Fruit fly (Drosophila melanogaster) whole organism, prepupa: Measurements from ENCODE around the gene cbt.

Source experiments
- CG10631 ChIP-seq: fragments of 200-800 bp; sonication (Bioruptor generic); optimal IDR thresholded peaks from 2 replicates; lab custom pipeline; 2016; ENCODE audit warnings: missing biosample characterization, missing genetic modification characterization
- CG10669 ChIP-seq: fragments of 200-800 bp; sonication (Bioruptor generic); optimal IDR thresholded peaks from 3 replicates; lab custom pipeline; 2018; ENCODE audit warnings: missing biosample characterization, mild to moderate bottlenecking, missing genetic modification characterization, moderate library complexity
- CG11294 ChIP-seq: fragments of 200-800 bp; sonication (Bioruptor generic); IDR thresholded peaks from 2 replicates; pipeline ENCODE4 v1.3.6; 2022; ENCODE audit warnings: missing biosample characterization, missing genetic modification characterization
- CG1621 ChIP-seq: fragments of 200-800 bp; sonication (Bioruptor generic); optimal IDR thresholded peaks from 3 replicates; lab custom pipeline; 2018; ENCODE audit warnings: missing biosample characterization, mild to moderate bottlenecking, missing genetic modification characterization
- CG16779 ChIP-seq: fragments of 200-800 bp; sonication (Bioruptor generic); optimal IDR thresholded peaks from 3 replicates; lab custom pipeline; 2017; ENCODE audit warnings: missing biosample characterization, mild to moderate bottlenecking, missing genetic modification characterization
- CG31627 ChIP-seq: fragments of 200-800 bp; sonication (Bioruptor generic); optimal IDR thresholded peaks from 3 replicates; lab custom pipeline; 2016; ENCODE audit warnings: missing biosample characterization, missing genetic modification characterization
- CG32006 ChIP-seq: fragments of 200-800 bp; sonication (Bioruptor generic); optimal IDR thresholded peaks from 3 replicates; lab custom pipeline; 2017; ENCODE audit warnings: missing biosample characterization, mild to moderate bottlenecking, missing genetic modification characterization
- CG34406 ChIP-seq: fragments of 200-800 bp; sonication (Bioruptor generic); optimal IDR thresholded peaks from 3 replicates; lab custom pipeline; 2016; ENCODE audit warnings: missing biosample characterization, missing genetic modification characterization
- CG4318 ChIP-seq: fragments of 200-800 bp; sonication (Bioruptor generic); optimal IDR thresholded peaks from 3 replicates; lab custom pipeline; 2017; ENCODE audit warnings: missing biosample characterization, mild to moderate bottlenecking, missing genetic modification characterization
- CG6163 ChIP-seq: fragments of 200-800 bp; sonication (Bioruptor generic); IDR thresholded peaks from 3 replicates; pipeline ENCODE4 v1.3.6; 2022; ENCODE audit warnings: missing biosample characterization, missing genetic modification characterization
- CG6792 ChIP-seq: fragments of 200-800 bp; sonication (Bioruptor generic); optimal IDR thresholded peaks from 3 replicates; lab custom pipeline; 2016; ENCODE audit warnings: missing biosample characterization, missing genetic modification characterization
- CG6808 ChIP-seq: fragments of 200-800 bp; sonication (Bioruptor generic); optimal IDR thresholded peaks from 3 replicates; lab custom pipeline; 2017; ENCODE audit warnings: missing biosample characterization, missing genetic modification characterization, mild to moderate bottlenecking, moderate library complexity, missing genetic modification reagents
- CG6854 ChIP-seq: fragments of 200-800 bp; sonication (Bioruptor generic); optimal IDR thresholded peaks from 2 replicates; lab custom pipeline; 2017; ENCODE audit warnings: missing biosample characterization, mild to moderate bottlenecking, missing genetic modification characterization
- CG7368 ChIP-seq: fragments of 200-800 bp; sonication (Bioruptor generic); optimal IDR thresholded peaks from 3 replicates; lab custom pipeline; 2016; ENCODE audit warnings: missing biosample characterization, missing genetic modification characterization
- CG8119 ChIP-seq: fragments of 200-800 bp; sonication (Bioruptor generic); IDR thresholded peaks from 3 replicates; pipeline ENCODE4 v1.3.6; 2022; ENCODE audit warnings: missing biosample characterization, missing genetic modification characterization
- CG8632 ChIP-seq: fragments of 200-800 bp; sonication (Bioruptor generic); optimal IDR thresholded peaks from 3 replicates; lab custom pipeline; 2016; ENCODE audit warnings: missing biosample characterization, missing genetic modification characterization
- Eip75B ChIP-seq: fragments of 200-800 bp; sonication (Bioruptor generic); optimal IDR thresholded peaks from 3 replicates; lab custom pipeline; 2016; ENCODE audit warnings: missing biosample characterization, missing genetic modification characterization
- Eip78C ChIP-seq: fragments of 200-800 bp; sonication (Bioruptor generic); peaks from one replicate; lab custom pipeline; 2016; ENCODE audit warnings: missing biosample characterization, missing genetic modification characterization
- Ets96B ChIP-seq: fragments of 200-800 bp; optimal IDR thresholded peaks from 2 replicates; lab custom pipeline; 2019; ENCODE audit warnings: missing biosample characterization, mild to moderate bottlenecking, missing genetic modification characterization, moderate library complexity
- Gug ChIP-seq: fragments of 200-800 bp; sonication (Bioruptor generic); IDR thresholded peaks from 2 replicates; pipeline ENCODE4 v1.3.6; 2022; ENCODE audit warnings: missing biosample characterization, missing genetic modification characterization
- Hr39 ChIP-seq: fragments of 200-800 bp; sonication (Bioruptor generic); optimal IDR thresholded peaks from 2 replicates; lab custom pipeline; 2016; ENCODE audit warnings: missing biosample characterization, missing genetic modification characterization
- Lpt ChIP-seq: fragments of 200-800 bp; sonication (Bioruptor generic); optimal IDR thresholded peaks from 3 replicates; lab custom pipeline; 2016; ENCODE audit warnings: missing biosample characterization, missing genetic modification characterization
- OdsH ChIP-seq: fragments of 200-800 bp; sonication (Bioruptor generic); optimal IDR thresholded peaks from 3 replicates; lab custom pipeline; 2016; ENCODE audit warnings: missing biosample characterization, missing genetic modification characterization
- Smox ChIP-seq: fragments of 200-800 bp; sonication (Bioruptor generic); optimal IDR thresholded peaks from 3 replicates; lab custom pipeline; 2016; ENCODE audit warnings: missing biosample characterization, missing genetic modification characterization
- Sox102F ChIP-seq: fragments of 200-800 bp; sonication (Bioruptor generic); optimal IDR thresholded peaks from 2 replicates; lab custom pipeline; 2016; ENCODE audit warnings: missing biosample characterization, mild to moderate bottlenecking, missing genetic modification characterization
- Sox14 ChIP-seq: fragments of 200-800 bp; sonication (Bioruptor generic); optimal IDR thresholded peaks from 3 replicates; lab custom pipeline; 2016; ENCODE audit warnings: missing biosample characterization, missing genetic modification characterization
- Sox15 ChIP-seq: fragments of 200-800 bp; sonication (Bioruptor generic); optimal IDR thresholded peaks from 3 replicates; lab custom pipeline; 2016; ENCODE audit warnings: missing biosample characterization, missing genetic modification characterization
- achi ChIP-seq: fragments of 200-800 bp; sonication (Bioruptor generic); optimal IDR thresholded peaks from 3 replicates; lab custom pipeline; 2016; ENCODE audit warnings: missing biosample characterization, missing genetic modification characterization
- acj6 ChIP-seq: fragments of 200-800 bp; sonication (Bioruptor generic); optimal IDR thresholded peaks from 3 replicates; lab custom pipeline; 2016; ENCODE audit warnings: missing biosample characterization, missing genetic modification characterization
- cyc ChIP-seq: fragments of 200-800 bp; sonication (Bioruptor generic); optimal IDR thresholded peaks from 3 replicates; lab custom pipeline; 2016; ENCODE audit warnings: missing biosample characterization, missing genetic modification characterization
- dsx ChIP-seq: fragments of 200-800 bp; optimal IDR thresholded peaks from 3 replicates; lab custom pipeline; 2019; ENCODE audit warnings: missing biosample characterization, mild to moderate bottlenecking, missing genetic modification characterization, moderate library complexity; ENCODE audit not compliant: poor library complexity, severe bottlenecking
- fd59A ChIP-seq: fragments of 200-800 bp; sonication (Bioruptor generic); optimal IDR thresholded peaks from 2 replicates; lab custom pipeline; 2017; ENCODE audit warnings: missing biosample characterization, mild to moderate bottlenecking, missing genetic modification characterization, missing genetic modification reagents
- fkh ChIP-seq: fragments of 200-800 bp; sonication (Bioruptor generic); optimal IDR thresholded peaks from 3 replicates; lab custom pipeline; 2017; ENCODE audit warnings: missing biosample characterization, mild to moderate bottlenecking, missing genetic modification characterization, moderate library complexity
- net ChIP-seq: fragments of 200-800 bp; sonication (Bioruptor generic); optimal IDR thresholded peaks from 3 replicates; lab custom pipeline; 2016; ENCODE audit warnings: missing biosample characterization, missing genetic modification characterization
- pdm3 ChIP-seq: fragments of 200-800 bp; sonication (Bioruptor generic); optimal IDR thresholded peaks from 3 replicates; lab custom pipeline; 2016; ENCODE audit warnings: missing biosample characterization, missing genetic modification characterization
- svp ChIP-seq: fragments of 200-800 bp; sonication (Bioruptor generic); peaks from one replicate; lab custom pipeline; 2016; ENCODE audit warnings: missing biosample characterization, missing genetic modification characterization
- topi ChIP-seq: fragments of 200-800 bp; sonication (Bioruptor generic); optimal IDR thresholded peaks from 3 replicates; lab custom pipeline; 2016; ENCODE audit warnings: missing biosample characterization, missing genetic modification characterization
- vri ChIP-seq: fragments of 200-800 bp; sonication (Bioruptor generic); optimal IDR thresholded peaks from 3 replicates; lab custom pipeline; 2016; ENCODE audit warnings: missing biosample characterization, mild to moderate bottlenecking, missing genetic modification characterization

cbt gene

DNA sequence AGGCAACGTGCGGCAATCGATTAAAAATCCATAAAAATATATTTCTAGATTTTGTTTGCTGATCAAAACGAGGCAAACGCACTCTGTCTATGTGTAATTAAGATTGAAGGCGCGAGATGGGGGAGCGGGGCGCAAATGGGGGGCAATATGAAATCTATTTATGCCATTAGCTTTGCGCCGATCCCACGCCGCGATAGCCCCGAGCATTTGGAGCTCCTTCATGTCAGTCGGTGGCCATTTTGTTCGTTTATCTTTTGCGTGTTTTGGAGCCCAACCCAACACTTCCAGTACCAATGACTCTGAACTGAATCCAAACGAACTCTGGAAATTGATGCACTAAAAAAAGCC, 19.0 kb upstream of the cbt start:
- no peak for TF ChIP-seq Sox102F (GFP tag; lab: Kevin White, UChicago)
- TF ChIP-seq svp (GFP tag; lab: Kevin White, UChicago): peak; percentile 58
- peak; percentile 36 for TF ChIP-seq fkh (GFP tag; lab: Kevin White, UChicago)

dm6 chr2L:497657-498473, 18.4 kb upstream of the cbt start:
- TF ChIP-seq Sox14 (GFP tag; lab: Kevin White, UChicago): no peak
- peak; percentile 8 for TF ChIP-seq Eip78C (GFP tag; lab: Kevin White, UChicago)
- TF ChIP-seq CG7368 (GFP tag; lab: Kevin White, UChicago): no peak
- TF ChIP-seq acj6 (GFP tag; lab: Kevin White, UChicago): no peak
- no peak for TF ChIP-seq achi (GFP tag; lab: Kevin White, UChicago)
- TF ChIP-seq fkh (GFP tag; lab: Kevin White, UChicago): peak; percentile 25
- no peak for TF ChIP-seq CG8632 (GFP tag; lab: Kevin White, UChicago)
- TF ChIP-seq Ets96B (tag; lab: Kevin White, UChicago): no peak
- no peak for TF ChIP-seq Gug (GFP tag; lab: Robert Waterston, UW)
- no peak for TF ChIP-seq CG11294
- no peak for TF ChIP-seq CG10669 (GFP tag; lab: Kevin White, UChicago)
- TF ChIP-seq vri (GFP tag; lab: Kevin White, UChicago): no peak
- TF ChIP-seq CG6808 (GFP tag; lab: Kevin White, UChicago): no peak
- no peak for TF ChIP-seq CG6163

DNA sequence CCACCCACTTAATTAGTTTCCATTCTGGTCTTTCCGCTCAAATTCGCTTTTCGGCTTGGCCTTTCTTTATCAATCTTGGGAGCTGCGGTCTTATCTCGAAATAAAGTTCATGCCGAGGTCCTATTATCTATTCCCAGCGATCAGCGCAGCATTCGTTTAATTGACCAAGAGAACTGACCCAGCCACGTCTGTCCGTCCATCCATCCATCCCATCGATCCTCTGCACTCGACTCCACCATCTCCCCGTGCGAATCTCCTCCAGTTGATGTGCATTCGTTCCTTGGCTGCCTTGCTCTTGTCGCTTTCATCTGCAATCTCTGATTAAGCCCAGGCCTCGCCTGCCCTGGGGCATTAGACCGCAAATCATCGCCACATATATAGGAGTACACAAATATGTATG, 17.4 kb upstream of the cbt start:
- TF ChIP-seq Sox102F (GFP tag; lab: Kevin White, UChicago) (no peak), svp (GFP tag; lab: Kevin White, UChicago) (peak; percentile 97), CG1621 (tag; lab: Kevin White, UChicago) (no peak)

DNA sequence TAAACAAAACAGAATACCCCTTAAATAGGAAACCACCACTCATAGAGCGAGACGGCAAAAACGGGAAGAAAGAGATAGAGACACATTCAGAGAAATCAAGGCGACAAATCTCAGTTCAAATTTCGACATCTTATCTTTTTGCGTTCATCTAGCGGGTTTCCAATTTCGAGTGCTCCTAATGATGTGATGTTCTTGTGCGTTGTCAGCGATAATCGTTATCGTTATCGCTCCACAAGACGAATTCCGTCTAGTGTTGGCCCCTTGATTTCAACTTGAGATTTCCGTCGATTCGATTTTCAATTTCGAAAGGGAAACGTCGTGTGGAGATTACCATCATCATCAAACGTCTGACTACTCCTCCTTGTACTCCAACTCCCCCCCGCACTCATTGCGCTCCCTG, 16.9 kb upstream of the cbt start:
- no peak for TF ChIP-seq CG10669 (GFP tag; lab: Kevin White, UChicago)
- TF ChIP-seq OdsH: no peak
- TF ChIP-seq dsx (GFP tag; lab: Kevin White, UChicago): no peak
- no peak for TF ChIP-seq Eip78C (GFP tag; lab: Kevin White, UChicago)
- TF ChIP-seq CG6854 (GFP tag; lab: Kevin White, UChicago): no peak
- TF ChIP-seq Sox102F (GFP tag; lab: Kevin White, UChicago): no peak
- no peak for TF ChIP-seq CG10631
- no peak for TF ChIP-seq CG4318 (GFP tag; lab: Kevin White, UChicago)

DNA sequence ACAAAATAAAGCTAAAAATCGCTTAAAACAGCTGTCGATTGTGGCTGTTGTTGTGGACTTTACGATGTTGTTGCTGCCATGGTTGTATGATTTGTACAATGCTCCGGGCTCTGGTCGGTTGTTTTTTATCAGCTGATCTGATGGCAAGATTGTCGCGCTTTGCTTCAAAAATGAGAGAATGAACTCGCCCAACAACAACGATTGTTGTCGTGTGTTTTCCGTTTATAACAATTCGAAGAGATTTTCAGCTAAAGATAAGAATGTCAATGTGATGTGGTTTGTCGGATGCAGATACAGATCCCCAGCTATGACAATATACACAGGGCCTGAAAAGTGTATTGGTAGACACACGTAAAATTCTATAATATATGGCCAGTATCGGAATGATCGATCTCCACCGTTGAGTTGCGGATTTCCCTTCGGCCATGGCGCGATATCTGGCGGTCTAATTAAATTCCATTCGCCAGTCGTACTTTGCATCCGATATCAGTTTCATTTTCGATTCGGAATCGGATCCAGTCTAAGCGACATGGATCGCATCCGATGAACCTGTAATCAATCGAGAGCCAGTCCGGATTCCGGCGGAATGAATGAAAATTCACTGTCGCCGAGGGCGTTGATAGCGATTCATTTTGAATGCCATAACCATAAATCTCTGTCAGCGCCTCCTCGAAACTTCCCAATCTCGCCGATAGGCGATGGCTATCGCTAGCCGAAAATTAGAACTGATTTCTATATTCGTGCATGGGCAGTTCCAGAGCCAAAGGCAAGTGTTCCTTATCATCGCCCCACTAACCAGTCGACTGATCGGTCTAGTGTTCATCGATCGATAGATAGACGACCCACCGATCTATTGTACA, 16.1 kb upstream of the cbt start:
- TF ChIP-seq svp (GFP tag; lab: Kevin White, UChicago) (peak; percentile 90), topi (GFP tag; lab: Kevin White, UChicago) (no peak)

- TF ChIP-seq achi (GFP tag; lab: Kevin White, UChicago) (peak; percentile 35), CG6792 (GFP tag; lab: Kevin White, UChicago) (peak; percentile 17), CG7368 (GFP tag; lab: Kevin White, UChicago) (no peak), CG10631 (peak; percentile 38), CG8632 (GFP tag; lab: Kevin White, UChicago) (peak; percentile 30), net (GFP tag; lab: Kevin White, UChicago) (peak; percentile 34), fkh (GFP tag; lab: Kevin White, UChicago) (no peak), Hr39 (GFP tag; lab: Kevin White, UChicago) (peak; percentile 11), CG8119 (GFP tag; lab: Robert Waterston, UW) (peak; percentile 38; the same call in 2 of the 3 replicates), CG10669 (GFP tag; lab: Kevin White, UChicago) (no peak), Smox (GFP tag; lab: Kevin White, UChicago) (peak; percentile 43), CG31627 (GFP tag; lab: Kevin White, UChicago) (peak; percentile 41), Sox15 (GFP tag; lab: Kevin White, UChicago) (peak; percentile 26), cyc (GFP tag; lab: Kevin White, UChicago) (peak; percentile 25), CG32006 (GFP tag; lab: Kevin White, UChicago) (peak; percentile 37), CG16779 (no peak), Lpt (GFP tag; lab: Kevin White, UChicago) (peak; percentile 31), CG34406 (peak; percentile 37), acj6 (GFP tag; lab: Kevin White, UChicago) (peak; percentile 39), pdm3 (GFP tag; lab: Kevin White, UChicago) (peak; percentile 58), fd59A (GFP tag; lab: Kevin White, UChicago) (no peak), Eip75B (GFP tag; lab: Kevin White, UChicago) (peak; percentile 18)
Measured at dm6 chr2L:493274-493673, 13.8 kb upstream of the cbt start.
